Worm (Caenorhabditis elegans) whole organism, midembryonic: ENCODE data around the gene C11H1.5.

Source experiments
- T22C8.4 ChIP-seq: fragments of 200-800 bp; sonication (Bioruptor generic); IDR thresholded peaks from 2 replicates; pipeline ENCODE4 v1.3.6; 2022; ENCODE audit warnings: missing genetic modification characterization, missing compliant biosample characterization
- cog-1 ChIP-seq: sonication (generic microtip); optimal IDR thresholded peaks from 2 replicates; lab custom pipeline; 2016; ENCODE audit warnings: missing genetic modification characterization, missing compliant biosample characterization
- flt-1 ChIP-seq: fragments of 200-800 bp; sonication (Bioruptor generic); IDR thresholded peaks from 2 replicates; pipeline ENCODE4 v1.3.6; 2022; ENCODE audit warnings: missing genetic modification characterization, missing compliant biosample characterization
- klf-2 ChIP-seq: fragments of 200-800 bp; sonication (Bioruptor generic); conservative IDR thresholded peaks from 2 replicates; pipeline ENCODE4 v1.3.6; 2022; ENCODE audit warnings: missing genetic modification reagents, missing genetic modification characterization, missing compliant biosample characterization
- med-1 ChIP-seq: sonication (generic microtip); optimal IDR thresholded peaks from 2 replicates; lab custom pipeline; 2017; ENCODE audit warnings: missing genetic modification characterization, mild to moderate bottlenecking, missing compliant biosample characterization, antibody characterized with exemption, missing genetic modification reagents; ENCODE audit not compliant: insufficient read depth
- ref-1 ChIP-seq: fragments of 200-800 bp; sonication (Bioruptor generic); conservative IDR thresholded peaks from 2 replicates; pipeline ENCODE4 v1.3.6; 2022; ENCODE audit warnings: missing genetic modification reagents, missing genetic modification characterization, missing compliant biosample characterization
- tab-1 ChIP-seq: fragments of 200-800 bp; sonication (Bioruptor generic); IDR thresholded peaks from 2 replicates; pipeline ENCODE4 v1.3.6; 2022; ENCODE audit warnings: missing genetic modification characterization, missing compliant biosample characterization
- ztf-23 ChIP-seq: fragments of 200-800 bp; sonication (Bioruptor generic); IDR thresholded peaks from 2 replicates; pipeline ENCODE4 v1.3.6; 2022; ENCODE audit warnings: missing genetic modification reagents, missing genetic modification characterization, missing compliant biosample characterization
- ztf-29 ChIP-seq: fragments of 200-800 bp; sonication (Bioruptor generic); IDR thresholded peaks from 2 replicates; pipeline ENCODE4 v1.3.6; 2022; ENCODE audit warnings: missing genetic modification reagents, missing genetic modification characterization, missing compliant biosample characterization

ce11 chrX:14297209-14297608 lies 5.8 kb downstream of the C11H1.5 start:
- TF ChIP-seq ztf-29 (GFP tag; lab: Robert Waterston, UW): no peak
- no peak for TF ChIP-seq klf-2 (GFP tag; lab: Robert Waterston, UW)
- TF ChIP-seq flt-1 (GFP tag; lab: Robert Waterston, UW): peak; percentile 82
- TF ChIP-seq ztf-23 (GFP tag; lab: Robert Waterston, UW): 0 out of 2 replicates have a peak, but pooled peaks have one; percentile 17
- TF ChIP-seq T22C8.4: peak; percentile 93
- no peak for TF ChIP-seq med-1 (GFP tag; lab: Kevin White, UChicago)
- TF ChIP-seq ref-1 (GFP tag; lab: Robert Waterston, UW): no peak
- no peak for TF ChIP-seq tab-1
- peak; percentile 24 for TF ChIP-seq cog-1 (tag; lab: Kevin White, UChicago)
